Worm (Caenorhabditis elegans) whole organism, young adult: ENCODE data around the gene srh-208.
"Not testable (repeated sequence)": the region's sequence is repeated elsewhere in the genome, so short reads cannot be mapped to it uniquely, and the experiment has no call there.

Experiments used
- B0019.2 ChIP-seq: fragments of 200-800 bp; sonication (Bioruptor generic); conservative IDR thresholded peaks from 2 replicates; pipeline ENCODE4 v1.3.6; 2022; ENCODE audit warnings: missing genetic modification reagents, missing genetic modification characterization, missing compliant biosample characterization
- C06A6.2 ChIP-seq: fragments of 200-800 bp; sonication (Bioruptor generic); conservative IDR thresholded peaks from 2 replicates; pipeline ENCODE4 v1.3.6; 2022; ENCODE audit warnings: missing genetic modification characterization, missing compliant biosample characterization
- F10E7.11 ChIP-seq: sonication (generic microtip); optimal IDR thresholded peaks from 2 replicates; lab custom pipeline; 2017; ENCODE audit warnings: mild to moderate bottlenecking, missing genetic modification characterization, moderate library complexity, missing compliant biosample characterization
- F22D6.2 ChIP-seq: sonication (generic microtip); optimal IDR thresholded peaks from 2 replicates; lab custom pipeline; 2016; ENCODE audit warnings: mild to moderate bottlenecking, missing genetic modification characterization, missing compliant biosample characterization
- F37B4.10 ChIP-seq: fragments of 200-800 bp; sonication (Bioruptor generic); IDR thresholded peaks from 2 replicates; pipeline ENCODE4 v1.3.6; 2022; ENCODE audit warnings: missing genetic modification characterization, missing compliant biosample characterization
- F49E8.2 ChIP-seq: sonication (generic microtip); optimal IDR thresholded peaks from 3 replicates; lab custom pipeline; 2017; ENCODE audit warnings: missing genetic modification characterization, mild to moderate bottlenecking, missing compliant biosample characterization, antibody characterized with exemption, moderate library complexity; ENCODE audit not compliant: insufficient read depth
- K12H6.12 ChIP-seq: fragments of 200-800 bp; sonication (Bioruptor generic); optimal IDR thresholded peaks from 2 replicates; lab custom pipeline; 2018; ENCODE audit warnings: mild to moderate bottlenecking, missing genetic modification characterization, missing compliant biosample characterization
- T07F8.4 ChIP-seq: sonication (generic microtip); optimal IDR thresholded peaks from 2 replicates; lab custom pipeline; 2016; ENCODE audit warnings: mild to moderate bottlenecking, missing genetic modification characterization, moderate library complexity, missing compliant biosample characterization
- cebp-1 ChIP-seq, 2 experiments: fragments of 200-800 bp in 1 of 2; sonication (Bioruptor generic) in 1 of 2; sonication (generic microtip) in 1 of 2; IDR thresholded peaks in 1 of 2; optimal IDR thresholded peaks in 1 of 2; 2 replicates each; pipeline versions ENCODE4 v1.3.6 to Lab custom; 2017 to 2022; ENCODE audit warnings: missing compliant biosample characterization in 2 of 2, missing genetic modification characterization in 2 of 2, mild to moderate bottlenecking in 1 of 2, missing genetic modification reagents in 1 of 2, moderate library complexity in 1 of 2
- cebp-2 ChIP-seq: fragments of 200-800 bp; sonication (Bioruptor generic); IDR thresholded peaks from 2 replicates; pipeline ENCODE4 v1.3.6; 2022; ENCODE audit warnings: missing genetic modification characterization, missing compliant biosample characterization
- ceh-91 ChIP-seq: fragments of 200-800 bp; sonication (Bioruptor generic); IDR thresholded peaks from 2 replicates; pipeline ENCODE4 v1.3.6; 2022; ENCODE audit warnings: missing genetic modification reagents, missing genetic modification characterization, missing compliant biosample characterization
- chd-7 ChIP-seq: sonication (generic microtip); optimal IDR thresholded peaks from 2 replicates; lab custom pipeline; 2016; ENCODE audit warnings: mild to moderate bottlenecking, missing genetic modification characterization, moderate library complexity, missing compliant biosample characterization
- dox-1 ChIP-seq: fragments of 200-800 bp; sonication (Bioruptor generic); IDR thresholded peaks from 2 replicates; pipeline ENCODE4 v1.3.6; 2022; ENCODE audit warnings: missing genetic modification reagents, missing genetic modification characterization, missing compliant biosample characterization
- egrh-3 ChIP-seq: fragments of 200-800 bp; sonication (Bioruptor generic); IDR thresholded peaks from 2 replicates; pipeline ENCODE4 v1.3.6; 2022; ENCODE audit warnings: missing genetic modification reagents, missing genetic modification characterization, missing compliant biosample characterization
- gei-17 ChIP-seq: fragments of 200-800 bp; sonication (Bioruptor generic); optimal IDR thresholded peaks from 2 replicates; lab custom pipeline; 2018; ENCODE audit warnings: mild to moderate bottlenecking, missing genetic modification characterization, missing compliant biosample characterization
- hlh-26 ChIP-seq: fragments of 200-800 bp; sonication (Bioruptor generic); conservative IDR thresholded peaks from 2 replicates; pipeline ENCODE4 v1.3.6; 2022; ENCODE audit warnings: missing genetic modification reagents, missing genetic modification characterization, missing compliant biosample characterization
- hmg-1.2 ChIP-seq: fragments of 200-800 bp; sonication (Bioruptor generic); IDR thresholded peaks from 2 replicates; pipeline ENCODE4 v1.3.6; 2022; ENCODE audit warnings: missing genetic modification reagents, missing genetic modification characterization, missing compliant biosample characterization
- lin-35 ChIP-seq, 3 experiments: fragments of 150-350 bp in 2 of 3; sonication (generic microtip) in 1 of 3; optimal IDR thresholded peaks; 2 replicates each; lab custom pipeline; 2014 to 2018; ENCODE audit warnings: missing biosample characterization in 3 of 3, missing genetic modification characterization in 3 of 3, missing genetic modification reagents in 3 of 3
- lin-40 ChIP-seq: sonication (generic microtip); optimal IDR thresholded peaks from 2 replicates; lab custom pipeline; 2016; ENCODE audit warnings: missing genetic modification characterization, mild to moderate bottlenecking, missing compliant biosample characterization, missing genotype, missing genetic modification reagents
- lsy-27 ChIP-seq: sonication (generic microtip); optimal IDR thresholded peaks from 2 replicates; lab custom pipeline; 2017; ENCODE audit warnings: missing genetic modification characterization, mild to moderate bottlenecking, missing compliant biosample characterization, antibody characterized with exemption, missing genotype, borderline replicate concordance; ENCODE audit not compliant: insufficient read depth
- madf-8 ChIP-seq: fragments of 200-800 bp; sonication (Bioruptor generic); conservative IDR thresholded peaks from 2 replicates; pipeline ENCODE4 v1.3.6; 2022; ENCODE audit warnings: missing genetic modification reagents, missing genetic modification characterization, missing compliant biosample characterization
- mxl-1 ChIP-seq: sonication (generic microtip); optimal IDR thresholded peaks from 2 replicates; lab custom pipeline; 2016; ENCODE audit warnings: missing genetic modification characterization, missing compliant biosample characterization
- nfya-2 ChIP-seq: fragments of 200-800 bp; sonication (Bioruptor generic); IDR thresholded peaks from 2 replicates; pipeline ENCODE4 v1.3.6; 2022; ENCODE audit warnings: missing genetic modification reagents, missing genetic modification characterization, missing compliant biosample characterization
- nfyb-1 ChIP-seq: fragments of 200-800 bp; sonication (Bioruptor generic); IDR thresholded peaks from 2 replicates; pipeline ENCODE4 v1.3.6; 2022; ENCODE audit warnings: missing genetic modification reagents, missing genetic modification characterization, missing compliant biosample characterization
- nhr-120 ChIP-seq: fragments of 200-800 bp; sonication (Bioruptor generic); IDR thresholded peaks from 2 replicates; pipeline ENCODE4 v1.3.6; 2022; ENCODE audit warnings: missing genetic modification characterization, missing compliant biosample characterization
- nhr-80 ChIP-seq: sonication (generic microtip); optimal IDR thresholded peaks from 2 replicates; lab custom pipeline; 2016; ENCODE audit warnings: missing genetic modification characterization, missing compliant biosample characterization
- pha-4 ChIP-seq: fragments of 150-350 bp; sonication (generic microtip); optimal IDR thresholded peaks from 2 replicates; lab custom pipeline; 2014; ENCODE audit warnings: missing biosample characterization, missing genetic modification reagents, missing genetic modification characterization
- rec-8 ChIP-seq, 2 experiments: sonication (generic microtip); optimal IDR thresholded peaks; 2 replicates each; lab custom pipeline; 2016; ENCODE audit warnings: mild to moderate bottlenecking in 2 of 2, missing genetic modification characterization in 2 of 2, missing genetic modification reagents in 2 of 2, missing genotype in 2 of 2, missing biosample characterization in 1 of 2, missing compliant biosample characterization in 1 of 2, moderate library complexity in 1 of 2
- tlf-1 ChIP-seq: fragments of 200-800 bp; sonication (Bioruptor generic); optimal IDR thresholded peaks from 2 replicates; lab custom pipeline; 2018; ENCODE audit warnings: mild to moderate bottlenecking, missing genetic modification characterization, missing compliant biosample characterization
- unc-62 ChIP-seq: fragments of 150-350 bp; optimal IDR thresholded peaks from 2 replicates; lab custom pipeline; 2014; ENCODE audit warnings: missing biosample characterization, missing genetic modification reagents, missing genetic modification characterization
- xnd-1 ChIP-seq: sonication (generic microtip); optimal IDR thresholded peaks from 2 replicates; lab custom pipeline; 2016; ENCODE audit warnings: missing genotype, missing genetic modification reagents, missing genetic modification characterization, missing compliant biosample characterization
- zfh-2 ChIP-seq: fragments of 200-800 bp; sonication (Bioruptor generic); conservative IDR thresholded peaks from 2 replicates; pipeline ENCODE4 v1.3.6; 2022; ENCODE audit warnings: missing genetic modification reagents, missing genetic modification characterization, missing compliant biosample characterization

Gene srh-208

ce11 chrV:19317058-19317457 lies at the start of gene srh-208:
srh-208 (plus strand) TSS chrV:19317358.
- TF ChIP-seq hlh-26 (GFP tag; lab: Robert Waterston, UW); F49E8.2 (tag; lab: Kevin White, UChicago); B0019.2 (GFP tag; lab: Robert Waterston, UW): not testable (repeated sequence)

DNA sequence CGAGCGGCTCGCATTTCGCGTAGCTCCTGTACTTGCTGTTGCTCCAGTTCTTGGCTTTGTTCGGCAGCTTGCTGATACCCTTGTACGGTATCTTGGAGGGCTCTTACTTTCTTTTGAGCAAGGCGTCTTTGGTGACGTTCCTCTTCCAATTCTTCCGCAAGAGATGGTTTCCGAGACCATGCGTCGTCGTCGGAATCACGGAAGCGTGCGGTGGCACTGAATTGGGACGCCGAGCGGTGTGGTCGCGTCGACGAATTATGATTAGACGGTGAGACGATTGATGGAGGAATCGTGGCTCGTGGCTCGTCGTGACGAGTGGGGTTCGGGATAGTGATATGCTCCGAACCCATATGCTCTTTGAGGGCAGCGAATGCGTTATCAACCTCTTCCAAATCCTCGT lies 40.8 kb upstream of the srh-208 start:
- TF ChIP-seq lin-40 (tag; lab: Kevin White, UChicago) (no peak), nhr-120 (GFP tag; lab: Robert Waterston, UW) (0 out of 2 replicates have a peak, but pooled peaks have one; percentile 58)

ce11 chrV:19278488-19278887 lies 38.7 kb upstream of the srh-208 start:
- no peak for TF ChIP-seq nfya-2 (GFP tag; lab: Robert Waterston, UW)
- no peak for TF ChIP-seq lin-35 (GFP tag; optimal IDR thresholded peaks at IDR 0.05; lab: Kevin White, UChicago)
- no peak for TF ChIP-seq ceh-91
- no peak for TF ChIP-seq T07F8.4 (tag; lab: Kevin White, UChicago)
- no peak for TF ChIP-seq madf-8 (GFP tag; lab: Robert Waterston, UW)
- no peak for TF ChIP-seq unc-62 (GFP tag; lab: Kevin White, UChicago)
- TF ChIP-seq pha-4 (tag; lab: Kevin White, UChicago), result no peak
- no peak for TF ChIP-seq F49E8.2 (tag; lab: Kevin White, UChicago)
- peak; percentile 23; the same call in 1 of the 2 replicates for TF ChIP-seq egrh-3 (GFP tag; lab: Robert Waterston, UW)
- TF ChIP-seq rec-8 (tag; optimal IDR thresholded peaks at IDR 0.05; lab: Kevin White, UChicago), result no peak
- no peak for TF ChIP-seq hmg-1.2
- TF ChIP-seq C06A6.2 (GFP tag; lab: Robert Waterston, UW), result no peak
- TF ChIP-seq lsy-27 (tag; lab: Kevin White, UChicago), result no peak
- TF ChIP-seq mxl-1 (tag; lab: Kevin White, UChicago), result no peak
- TF ChIP-seq zfh-2 (GFP tag; lab: Robert Waterston, UW), result peak; percentile 63; the same call in 1 of the 2 replicates

- TF ChIP-seq lin-35 (GFP tag; optimal IDR thresholded peaks at IDR 0.05; lab: Kevin White, UChicago), result no peak
- no peak for TF ChIP-seq chd-7 (tag; lab: Kevin White, UChicago)
- TF ChIP-seq K12H6.12, result no peak
- no peak for TF ChIP-seq F22D6.2 (tag; lab: Kevin White, UChicago)
- no peak for TF ChIP-seq gei-17 (GFP tag; lab: Kevin White, UChicago)
- no peak for TF ChIP-seq F10E7.11 (tag; lab: Kevin White, UChicago)
- no peak for TF ChIP-seq cebp-2
- TF ChIP-seq nfyb-1 (GFP tag; lab: Robert Waterston, UW), result no peak
- no peak for TF ChIP-seq tlf-1
- TF ChIP-seq dox-1, result no peak
- TF ChIP-seq F37B4.10 (GFP tag; lab: Robert Waterston, UW), result no peak
- no peak for TF ChIP-seq xnd-1 (tag; lab: Kevin White, UChicago)
Observed at ce11 chrV:19279888-19280287, 37.3 kb upstream of the srh-208 start, which contains the start of gene F21D9.8. F21D9.8 (minus strand) TSS chrV:19279988.

DNA sequence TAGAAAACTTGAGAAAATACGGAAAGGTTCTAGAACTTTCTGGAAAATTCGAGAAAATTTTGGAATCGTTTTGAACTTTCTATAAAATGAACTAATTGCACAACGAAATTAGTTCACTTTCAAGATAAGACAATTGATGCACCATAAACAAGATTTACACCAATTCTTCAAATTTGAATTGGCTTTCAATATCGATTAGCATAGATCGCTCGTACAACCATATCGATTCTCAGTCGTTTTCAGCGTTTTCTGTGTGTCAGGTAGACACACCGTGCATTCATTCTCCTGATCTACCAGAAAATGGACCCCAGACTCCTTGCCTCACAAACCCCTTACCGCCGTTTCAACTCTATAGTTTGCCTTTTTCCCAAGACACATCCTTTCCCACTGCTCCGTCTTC lies 34.8 kb upstream of the srh-208 start, which contains the start of gene fbxb-117:
TSS of gene fbxb-117 (plus strand) at position 301 of the 400 bp plus-strand sequence.
- TF ChIP-seq cebp-1 (GFP tag; IDR thresholded peaks at IDR 0.05; lab: Robert Waterston, UW), result no peak
- no peak for TF ChIP-seq cebp-1 (tag; optimal IDR thresholded peaks at IDR 0.05; lab: Kevin White, UChicago)
- no peak for TF ChIP-seq nhr-80 (tag; lab: Kevin White, UChicago)
- TF ChIP-seq mxl-1 (tag; lab: Kevin White, UChicago), result no peak
- TF ChIP-seq, all 124 proteins: peak for 0
